Worm (Caenorhabditis elegans) whole organism, L3 larva: Measurements from ENCODE around the gene C45G9.10.

Experiments
- ZK546.5 ChIP-seq: sonication (generic microtip); optimal IDR thresholded peaks from 2 replicates; lab custom pipeline; 2017; ENCODE audit warnings: missing biosample characterization, missing genetic modification characterization
- nhr-237 ChIP-seq: fragments of 150-350 bp; optimal IDR thresholded peaks from 2 replicates; lab custom pipeline; 2014; ENCODE audit warnings: missing biosample characterization, missing genetic modification characterization
- nhr-77 ChIP-seq: fragments of 150-350 bp; optimal IDR thresholded peaks from 2 replicates; lab custom pipeline; 2014; ENCODE audit warnings: missing biosample characterization, missing genetic modification characterization
- pha-4 ChIP-seq: fragments of 150-350 bp; optimal IDR thresholded peaks from 2 replicates; lab custom pipeline; 2014; ENCODE audit warnings: missing biosample characterization, missing genetic modification reagents, missing genetic modification characterization
- pqm-1 ChIP-seq: fragments of 150-350 bp; optimal IDR thresholded peaks from 2 replicates; lab custom pipeline; 2017; ENCODE audit warnings: missing biosample characterization, missing genetic modification characterization, inconsistent platforms

DNA sequence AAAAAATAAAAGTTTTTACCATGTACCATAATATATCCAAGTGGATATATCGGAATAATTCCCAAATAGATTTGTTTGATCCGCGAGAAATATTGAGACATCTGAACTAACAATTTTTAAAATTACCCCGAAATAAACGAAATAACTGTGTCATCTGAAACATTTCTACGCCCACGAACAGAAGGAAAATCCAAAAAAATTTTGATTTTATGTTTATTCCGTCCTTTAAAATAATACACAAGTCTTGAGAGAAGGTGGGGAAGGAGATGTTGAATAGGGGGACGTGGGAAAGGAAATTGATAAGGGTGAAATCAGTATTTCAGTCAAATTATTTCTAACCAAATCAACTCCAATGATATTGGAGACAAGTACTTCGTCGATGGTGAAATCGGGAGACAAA, 53.0 kb downstream of the C45G9.10 start, which contains the start of gene R144.11:
- TF ChIP-seq pha-4 (tag; lab: Kevin White, UChicago), result no peak
- TF ChIP-seq ZK546.5 (tag; lab: Kevin White, UChicago), result no peak
- no peak for TF ChIP-seq pqm-1 (tag; lab: Kevin White, UChicago)
- no peak for TF ChIP-seq nhr-77 (tag; lab: Kevin White, UChicago)
- no peak for TF ChIP-seq nhr-237 (tag; lab: Kevin White, UChicago)
